Fruit fly (Drosophila melanogaster): ENCODE measurements around the gene CG13042.

DNA sequence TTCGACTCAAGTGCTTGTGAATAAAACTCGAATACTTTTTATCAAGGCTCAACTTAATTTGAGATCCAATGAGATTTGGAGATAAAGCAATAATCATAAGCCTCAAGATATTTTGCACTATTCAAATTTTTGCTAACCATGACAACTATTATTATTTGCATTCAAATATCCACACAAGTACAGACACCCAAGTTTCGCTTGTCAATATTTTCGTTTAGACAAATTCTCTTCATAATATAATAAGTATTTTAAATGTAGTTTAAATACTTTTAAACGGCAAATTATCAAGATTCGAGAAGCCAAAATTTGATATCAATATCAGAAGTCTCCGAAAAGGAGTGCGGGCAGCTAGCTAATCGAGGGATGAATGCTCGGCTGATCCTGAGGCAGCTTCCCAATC lies 21.2 kb upstream of the CG13042 start, which contains the start of gene CG33061:
- TF ChIP-seq Myc (optimal IDR thresholded peaks at IDR 0.05) (no peak), psq (GFP tag; optimal IDR thresholded peaks at IDR 0.05) (no peak), Hr78 (GFP tag; optimal IDR thresholded peaks at IDR 0.05) (no peak), jim (GFP tag; optimal IDR thresholded peaks at IDR 0.05) (no peak), OdsH (GFP tag; optimal IDR thresholded peaks at IDR 0.05) (no peak), fru (GFP tag; optimal IDR thresholded peaks at IDR 0.05) (no peak), h (GFP tag; optimal IDR thresholded peaks at IDR 0.05) (no peak), Vsx2 (GFP tag; optimal IDR thresholded peaks at IDR 0.05; ENCODE audit: partially characterized antibody) (no peak), Abd-B (GFP tag; optimal IDR thresholded peaks at IDR 0.05) (no peak), foxo (GFP tag; optimal IDR thresholded peaks at IDR 0.05) (no peak), N (GFP tag; optimal IDR thresholded peaks at IDR 0.05) (no peak), Dfd (GFP tag; optimal IDR thresholded peaks at IDR 0.05) (no peak), Rel (GFP tag; optimal IDR thresholded peaks at IDR 0.05) (no peak), Rel (tag; optimal IDR thresholded peaks at IDR 0.05) (no peak), woc (GFP tag; optimal IDR thresholded peaks at IDR 0.05) (no peak)

All from whole organism, wandering third instar larva.